Worm (Caenorhabditis elegans) whole organism, dauer: ENCODE data around the gene fipr-12.
"Not testable (repeated sequence)": the region's sequence is repeated elsewhere in the genome, so short reads cannot be mapped to it uniquely, and the experiment has no call there.

Experiments used
- unc-62 ChIP-seq: sonication (generic microtip); optimal IDR thresholded peaks from 2 replicates; lab custom pipeline; 2017; ENCODE audit warnings: missing biosample characterization, missing genetic modification reagents, missing genetic modification characterization

Gene fipr-12

DNA sequence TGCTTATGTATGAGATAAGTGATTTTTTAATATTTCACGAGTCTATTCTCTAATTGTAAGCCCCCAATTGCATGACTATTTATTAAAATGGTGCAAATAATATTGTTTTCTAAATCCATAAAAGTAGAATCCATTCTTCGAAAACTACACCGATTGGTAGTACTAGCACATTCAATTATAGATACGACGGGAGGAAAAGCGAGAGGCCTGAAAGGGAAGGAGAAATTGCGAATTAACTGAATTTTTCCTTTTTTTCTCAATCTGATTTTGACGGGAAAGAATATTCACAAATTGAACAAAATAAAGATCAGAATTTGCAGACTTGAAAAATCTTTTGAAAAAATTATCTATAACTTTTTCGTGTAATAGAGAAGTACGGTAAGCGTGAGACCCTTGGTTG, 34.1 kb downstream of the fipr-12 start:
- TF ChIP-seq unc-62 (GFP tag; lab: Kevin White, UChicago), result no peak

DNA sequence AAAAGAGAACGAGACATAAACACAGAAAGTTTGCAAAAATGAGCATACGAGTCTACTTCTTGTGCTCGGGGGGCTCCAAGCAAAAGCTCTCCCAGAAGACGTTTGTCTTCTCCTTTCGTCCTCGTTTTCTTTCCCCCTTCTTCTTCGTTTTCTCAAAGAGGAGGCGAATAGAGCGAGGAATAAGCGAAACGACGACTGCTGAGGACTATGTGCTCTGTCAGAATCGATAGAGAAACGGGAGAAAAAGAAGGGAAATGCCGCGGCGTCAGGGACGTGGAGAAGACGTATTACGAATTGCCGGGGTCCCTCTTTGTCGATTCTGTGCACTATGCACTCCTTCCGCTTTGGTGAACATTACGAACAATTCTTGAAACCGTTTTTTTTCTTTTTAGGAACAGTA, 35.3 kb downstream of the fipr-12 start:
- no peak for TF ChIP-seq unc-62 (GFP tag; lab: Kevin White, UChicago)

DNA sequence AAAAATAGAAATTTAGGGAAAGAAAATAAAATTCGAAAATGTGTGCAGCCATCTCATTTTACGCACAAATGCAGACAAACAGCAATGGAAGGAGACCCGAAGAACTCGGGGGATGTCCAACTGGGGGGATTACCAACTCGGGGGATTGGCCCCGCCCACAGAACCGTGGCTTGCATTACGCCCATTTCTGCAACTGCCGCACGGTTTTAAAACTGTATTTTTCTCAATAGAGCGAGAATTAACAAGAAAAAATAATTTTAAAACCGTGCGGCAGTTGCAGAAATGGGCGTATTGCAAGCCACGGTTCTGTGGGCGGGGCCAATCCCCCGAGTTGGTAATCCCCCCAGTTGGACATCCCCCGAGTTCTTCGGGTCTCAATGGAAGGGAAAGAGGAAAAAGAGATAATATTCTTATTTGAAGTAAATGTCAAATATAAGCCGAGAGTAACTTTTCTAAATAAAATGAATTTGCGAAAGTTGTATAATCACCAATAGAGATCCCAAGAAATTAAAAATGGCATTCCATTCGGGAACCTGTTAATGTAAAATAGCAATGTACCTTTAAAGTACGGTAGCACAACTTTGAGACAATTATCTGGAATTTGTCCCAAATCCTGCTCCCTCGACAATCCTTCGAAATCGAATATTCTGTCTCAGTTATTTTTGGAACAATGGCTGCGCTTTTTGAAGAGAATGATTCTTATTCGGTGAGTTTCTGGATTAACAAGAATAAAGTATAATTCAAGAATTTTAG, 37.8 kb downstream of the fipr-12 start, which contains the start of the genes ruvb-1 and tofu-1:
Gene ruvb-1, minus strand, starts transcription at position 72 of the 753 bp plus-strand sequence.
Gene tofu-1, plus strand, starts transcription at position 417 of the 753 bp plus-strand sequence.
- TF ChIP-seq unc-62 (GFP tag; lab: Kevin White, UChicago), result not testable (repeated sequence)

DNA sequence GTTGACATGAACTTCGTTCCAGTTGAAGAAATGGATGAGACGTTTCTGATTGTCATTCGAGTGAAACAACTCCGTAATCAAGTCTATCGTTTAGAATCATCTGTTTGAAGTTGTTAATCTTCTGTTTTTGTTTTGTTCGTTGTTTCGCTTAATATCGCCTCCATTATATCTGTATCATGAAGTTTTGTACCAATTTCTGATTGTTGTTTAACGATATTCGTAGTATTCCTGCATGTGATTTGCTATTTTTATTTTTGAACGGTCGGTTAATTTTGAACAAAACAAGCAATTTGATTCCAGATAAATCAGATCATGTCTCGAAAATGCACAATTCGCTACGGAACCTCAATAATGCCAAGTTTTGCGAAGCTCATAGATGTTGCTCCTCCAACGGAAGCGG, 39.4 kb downstream of the fipr-12 start, which contains the start of gene C27H6.9:
Gene C27H6.9, plus strand, starts transcription at position 301 of the 400 bp plus-strand sequence.
- TF ChIP-seq unc-62 (GFP tag; lab: Kevin White, UChicago), result no peak

DNA sequence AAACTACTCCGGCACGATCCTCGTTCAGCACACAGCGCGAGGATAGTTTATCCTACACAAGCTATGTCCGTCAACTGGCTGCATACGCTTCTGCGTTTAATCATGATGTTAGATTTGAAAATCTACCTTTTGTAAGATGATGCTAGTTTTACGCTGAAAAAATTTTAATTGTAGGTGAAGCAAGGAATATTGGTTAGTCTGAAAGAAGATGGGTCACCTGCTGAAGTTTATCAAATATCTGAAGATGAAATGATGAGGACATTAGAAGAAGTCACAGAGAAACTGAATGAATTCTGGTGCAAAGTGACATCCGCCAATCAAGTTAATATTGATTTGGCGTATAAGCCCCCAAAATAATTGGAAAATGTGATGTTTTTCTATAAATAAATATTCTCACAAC, 40.4 kb downstream of the fipr-12 start:
- no peak for TF ChIP-seq unc-62 (GFP tag; lab: Kevin White, UChicago)

DNA sequence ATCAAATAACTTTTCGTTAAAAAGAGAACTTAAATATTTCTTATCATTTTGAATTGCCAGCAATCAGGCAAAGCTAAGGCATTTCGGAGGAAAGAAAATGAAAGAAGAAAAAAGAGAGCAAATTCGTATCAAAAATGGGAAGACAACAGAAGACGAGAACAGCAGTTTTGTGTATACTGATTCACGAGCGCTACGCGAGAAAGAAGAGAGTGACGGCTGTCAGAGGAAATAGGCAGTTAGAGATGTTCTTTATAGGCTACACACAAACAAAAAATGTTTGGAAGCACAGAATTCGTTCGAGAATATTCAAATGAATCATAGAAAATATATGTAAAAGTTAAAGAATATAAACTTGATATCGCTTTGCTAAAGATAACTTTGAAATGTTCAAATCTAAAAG, 41.7 kb downstream of the fipr-12 start:
- no peak for TF ChIP-seq unc-62 (GFP tag; lab: Kevin White, UChicago)

DNA sequence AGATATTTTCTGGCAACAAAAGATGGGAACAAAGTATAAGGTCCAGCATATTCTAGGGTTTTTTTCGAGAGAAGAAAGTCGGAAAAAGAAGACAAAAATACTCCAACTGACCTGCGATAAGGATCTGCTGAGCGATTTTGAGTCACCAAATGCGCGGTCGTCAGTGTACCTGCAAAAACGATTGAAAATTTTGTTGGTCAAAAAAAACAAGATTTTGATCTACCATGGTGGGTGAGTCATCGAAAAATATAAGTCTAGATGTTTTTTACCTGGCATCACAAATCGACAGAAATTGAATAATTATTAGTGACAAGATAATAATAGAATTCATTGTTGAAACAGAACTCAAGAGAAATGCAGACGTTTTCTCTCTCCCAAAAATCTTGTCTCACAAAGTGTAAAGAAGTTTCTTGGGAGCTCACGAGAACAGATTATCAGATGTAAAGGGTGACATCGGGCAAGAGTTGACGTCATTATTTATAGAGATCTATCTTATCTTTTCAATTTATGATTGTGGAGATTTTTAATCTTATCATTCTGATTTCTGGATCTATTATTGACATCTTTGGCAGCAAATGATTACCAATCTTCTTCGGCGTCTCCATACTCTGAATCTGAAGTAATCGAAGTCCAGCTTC, 42.2 kb downstream of the fipr-12 start:
- TF ChIP-seq unc-62 (GFP tag; lab: Kevin White, UChicago), result no peak

DNA sequence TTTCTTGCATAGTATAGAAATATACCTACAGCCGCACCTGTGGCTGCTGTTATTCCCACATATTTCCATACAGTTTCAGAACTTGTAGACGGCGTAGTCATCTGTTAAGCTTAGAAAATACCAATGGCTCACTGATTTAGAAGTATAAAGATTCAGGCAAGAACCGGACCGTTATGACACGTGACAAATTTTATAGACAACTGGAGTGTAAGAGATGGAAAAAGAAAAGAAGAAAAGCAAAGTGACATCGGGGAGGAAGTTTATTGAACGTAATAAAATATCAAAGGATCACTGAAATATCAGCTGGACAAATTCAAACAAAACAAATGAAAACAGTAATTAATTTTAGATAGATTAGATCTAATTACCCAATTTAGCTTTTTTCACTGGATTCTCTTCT, 43.0 kb downstream of the fipr-12 start, which contains the start of gene rmd-2:
Gene rmd-2, minus strand, starts transcription at position 101 of the 400 bp plus-strand sequence.
- TF ChIP-seq unc-62 (GFP tag; lab: Kevin White, UChicago), result no peak

DNA sequence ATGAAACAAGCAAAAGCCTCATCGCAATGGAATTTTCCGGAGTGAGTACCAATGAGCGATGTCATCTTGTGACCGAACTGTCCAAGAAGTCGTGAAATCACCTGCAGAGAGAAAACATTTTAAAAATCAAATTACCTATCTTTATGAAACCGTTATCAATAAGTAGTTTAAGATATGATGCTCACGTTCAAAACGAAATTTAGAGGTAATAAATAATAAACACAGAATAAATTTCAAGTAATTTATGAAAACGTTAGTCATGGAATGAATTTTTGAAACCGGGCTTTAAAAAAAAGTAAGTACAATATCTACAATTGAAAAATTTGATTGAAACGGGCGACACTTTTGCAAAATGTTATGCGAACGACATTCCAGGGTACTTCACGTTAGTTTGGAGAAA, 44.5 kb downstream of the fipr-12 start, which contains the start of gene C27H6.8:
Gene C27H6.8, minus strand, starts transcription at position 101 of the 400 bp plus-strand sequence.
- TF ChIP-seq unc-62 (GFP tag; lab: Kevin White, UChicago), result no peak

DNA sequence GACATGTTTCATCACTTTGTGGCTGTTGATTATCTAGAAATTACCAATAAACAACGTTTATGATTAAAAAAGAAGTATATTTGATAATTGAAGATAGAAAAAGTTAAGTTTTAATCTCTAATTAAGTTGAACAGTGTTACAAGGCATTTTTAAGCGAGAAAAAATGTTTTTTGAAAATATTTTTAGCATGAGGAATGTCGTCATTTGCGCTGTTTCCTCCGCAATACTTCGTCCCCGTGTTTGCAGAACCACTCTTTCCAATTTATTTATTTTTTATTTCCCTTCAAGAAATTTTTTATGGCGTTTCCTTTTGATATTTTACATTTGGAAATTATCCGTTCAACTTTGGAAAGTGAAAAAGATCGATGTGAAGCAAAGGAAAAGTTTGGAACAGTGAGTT, 48.5 kb downstream of the fipr-12 start, which contains the start of the genes rde-1 and trpp-6:
Gene rde-1, minus strand, starts transcription at position 33 of the 400 bp plus-strand sequence.
Gene trpp-6, plus strand, starts transcription at position 286 of the 400 bp plus-strand sequence.
- TF ChIP-seq unc-62 (GFP tag; lab: Kevin White, UChicago), result no peak
